Fruit fly (Drosophila melanogaster): Measurements from ENCODE around the gene Galk.

The Galk gene

DNA sequence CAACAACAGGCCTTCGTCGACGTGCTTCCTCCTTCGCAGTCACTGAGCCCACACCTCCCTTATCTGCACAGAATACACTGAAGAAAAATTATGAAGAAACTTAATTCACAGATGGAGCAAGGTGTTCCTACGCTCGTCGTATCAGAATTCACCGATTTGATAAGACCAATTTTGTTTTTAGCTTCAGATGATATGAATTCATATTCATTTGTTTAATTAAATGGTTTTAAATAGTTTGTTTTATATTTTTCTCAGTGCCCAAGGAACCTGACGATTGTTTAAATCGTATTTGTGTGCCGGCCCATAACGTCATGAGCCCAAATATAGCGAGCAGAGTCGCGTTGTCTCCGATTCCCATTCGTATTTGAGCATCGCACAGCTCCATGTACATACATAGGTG, 37.7 kb upstream of the Galk start (continued):
- TF ChIP-seq gro (GFP tag; optimal IDR thresholded peaks at IDR 0.05) (no peak), CG2116 (GFP tag; optimal IDR thresholded peaks at IDR 0.05) (peak; percentile 17), vvl (GFP tag; IDR thresholded peaks at IDR 0.05) (peak; percentile 82), CG18011 (GFP tag; optimal IDR thresholded peaks at IDR 0.05) (no peak), CG9817 (tag; optimal IDR thresholded peaks at IDR 0.05) (peak; percentile 17), CG15269 (tag; optimal IDR thresholded peaks at IDR 0.05) (peak; percentile 37), CG7556 (GFP tag; optimal IDR thresholded peaks at IDR 0.05) (peak; percentile 63), CG3838 (GFP tag; optimal IDR thresholded peaks at IDR 0.05) (peak; percentile 13), CG6272 (GFP tag; IDR thresholded peaks at IDR 0.05) (no peak), Lim3 (GFP tag; IDR thresholded peaks at IDR 0.05) (no peak), tgo (GFP tag; IDR thresholded peaks at IDR 0.05) (peak; percentile 65), CG18262 (tag; optimal IDR thresholded peaks at IDR 0.05) (peak; percentile 86), CG9437 (GFP tag; optimal IDR thresholded peaks at IDR 0.05) (peak; percentile 40), da (GFP tag; optimal IDR thresholded peaks at IDR 0.05) (no peak), onecut (GFP tag; IDR thresholded peaks at IDR 0.05) (peak; percentile 57), usp (GFP tag; optimal IDR thresholded peaks at IDR 0.05) (no peak), pita (GFP tag; optimal IDR thresholded peaks at IDR 0.05) (no peak), CG5953 (GFP tag; IDR thresholded peaks at IDR 0.05) (no peak), fd64A (GFP tag; optimal IDR thresholded peaks at IDR 0.05) (no peak), Rfx (GFP tag; IDR thresholded peaks at IDR 0.05) (peak; percentile 38), CG6689 (GFP tag; IDR thresholded peaks at IDR 0.05) (peak; percentile 71), CG10274 (GFP tag; optimal IDR thresholded peaks at IDR 0.05) (peak; percentile 19), dati (GFP tag; IDR thresholded peaks at IDR 0.05) (no peak), CG32532 (GFP tag; IDR thresholded peaks at IDR 0.05) (peak; percentile 48; the same call in 1 of the 2 replicates), CG8944 (GFP tag; optimal IDR thresholded peaks at IDR 0.05) (peak; percentile 55), wor (GFP tag; IDR thresholded peaks at IDR 0.05) (no peak), CG8924 (tag; optimal IDR thresholded peaks at IDR 0.05) (peak; percentile 85), ems (GFP tag; optimal IDR thresholded peaks at IDR 0.05) (peak; percentile 14), chinmo (GFP tag; IDR thresholded peaks at IDR 0.05; ENCODE audit: partially characterized antibody) (no peak), eyg (GFP tag; optimal IDR thresholded peaks at IDR 0.05) (no peak), CG6175 (GFP tag; IDR thresholded peaks at IDR 0.05) (no peak), CG12219 (GFP tag; optimal IDR thresholded peaks at IDR 0.05) (peak; percentile 38), CG7963 (GFP tag; IDR thresholded peaks at IDR 0.05; ENCODE audit: partially characterized antibody) (no peak), CG4424 (GFP tag; optimal IDR thresholded peaks at IDR 0.05) (peak; percentile 65), CG18619 (GFP tag; optimal IDR thresholded peaks at IDR 0.05) (peak; percentile 26), CG13624 (GFP tag; optimal IDR thresholded peaks at IDR 0.05) (peak; percentile 19), cad (GFP tag; optimal IDR thresholded peaks at IDR 0.05) (no peak), CG10147 (GFP tag; optimal IDR thresholded peaks at IDR 0.05) (peak; percentile 32), prd (optimal IDR thresholded peaks at IDR 0.05) (no peak), prd (GFP tag; IDR thresholded peaks at IDR 0.05) (peak; percentile 89), nau (GFP tag; optimal IDR thresholded peaks at IDR 0.05) (no peak), CG33213 (GFP tag; optimal IDR thresholded peaks at IDR 0.05) (peak; percentile 49), HHEX (GFP tag; optimal IDR thresholded peaks at IDR 0.05) (peak; percentile 20), caup (GFP tag; optimal IDR thresholded peaks at IDR 0.05; ENCODE audit: severe bottlenecking) (peak; percentile 39), D19A (tag; optimal IDR thresholded peaks at IDR 0.05) (peak; percentile 70), psq (GFP tag; optimal IDR thresholded peaks at IDR 0.05) (peak; percentile 17), CG8765 (GFP tag; IDR thresholded peaks at IDR 0.05) (peak; percentile 85), CG6765 (GFP tag; optimal IDR thresholded peaks at IDR 0.05) (no peak), Nf-YA (GFP tag; IDR thresholded peaks at IDR 0.05) (0 out of 2 replicates have a peak, but pooled peaks have one; percentile 10), Xbp1 (GFP tag; optimal IDR thresholded peaks at IDR 0.05) (peak; percentile 67), Spps (tag; optimal IDR thresholded peaks at IDR 0.05) (peak; percentile 65), zf30C (GFP tag; optimal IDR thresholded peaks at IDR 0.05) (peak; percentile 90)
